Fruit fly (Drosophila melanogaster) whole organism, wandering third instar larva: Measurements from ENCODE around the gene GstD2.

Source experiments
- HLH106 ChIP-seq: fragments of 200-800 bp; optimal IDR thresholded peaks from 3 replicates; lab custom pipeline; 2019; ENCODE audit warnings: missing biosample characterization, mild to moderate bottlenecking, missing genetic modification characterization, moderate library complexity
- Myc ChIP-seq: fragments of >200 bp; optimal IDR thresholded peaks from 2 replicates; lab custom pipeline; 2017
- OdsH ChIP-seq: fragments of 200-800 bp; sonication (Bioruptor generic); optimal IDR thresholded peaks from 2 replicates; lab custom pipeline; 2016; ENCODE audit warnings: missing biosample characterization, mild to moderate bottlenecking, missing genetic modification characterization
- br ChIP-seq: fragments of 200-800 bp; sonication (Bioruptor generic); optimal IDR thresholded peaks from 2 replicates; lab custom pipeline; 2016; ENCODE audit warnings: missing biosample characterization, missing genetic modification characterization
- brk ChIP-seq: fragments of 200-800 bp; sonication (Bioruptor generic); optimal IDR thresholded peaks from 2 replicates; lab custom pipeline; 2016; ENCODE audit warnings: missing biosample characterization, mild to moderate bottlenecking, missing genetic modification characterization
- dmrt93B ChIP-seq: fragments of 200-800 bp; sonication (Bioruptor generic); optimal IDR thresholded peaks from 2 replicates; lab custom pipeline; 2018; ENCODE audit warnings: missing biosample characterization, mild to moderate bottlenecking, missing genetic modification characterization
- dsf ChIP-seq: sonication (Bioruptor generic); optimal IDR thresholded peaks from 2 replicates; lab custom pipeline; 2016; ENCODE audit warnings: missing biosample characterization, missing genetic modification characterization, borderline replicate concordance
- fru ChIP-seq: fragments of 200-800 bp; sonication (Bioruptor generic); optimal IDR thresholded peaks from 3 replicates; lab custom pipeline; 2016; ENCODE audit warnings: missing biosample characterization, mild to moderate bottlenecking, missing genetic modification characterization
- usp ChIP-seq: fragments of >200 bp; optimal IDR thresholded peaks from 2 replicates; lab custom pipeline; 2017; ENCODE audit warnings: missing biosample characterization, missing genetic modification characterization

dm6 chr3R:12385949-12386348 lies 14.2 kb downstream of the GstD2 start, which contains the start of gene Sol1:
- no peak for TF ChIP-seq fru
- TF ChIP-seq usp, result no peak
- no peak for TF ChIP-seq HLH106 (tag; lab: Kevin White, UChicago)
- no peak for TF ChIP-seq dmrt93B
- no peak for TF ChIP-seq dsf (GFP tag; lab: Kevin White, UChicago)
- TF ChIP-seq OdsH, result no peak
- TF ChIP-seq brk (GFP tag; lab: Kevin White, UChicago), result no peak
- TF ChIP-seq br (GFP tag; lab: Kevin White, UChicago), result no peak
- no peak for TF ChIP-seq Myc (lab: Kevin White, UChicago)
